Worm (Caenorhabditis elegans): Measurements from ENCODE around the gene F46F5.10.

Gene F46F5.10

DNA sequence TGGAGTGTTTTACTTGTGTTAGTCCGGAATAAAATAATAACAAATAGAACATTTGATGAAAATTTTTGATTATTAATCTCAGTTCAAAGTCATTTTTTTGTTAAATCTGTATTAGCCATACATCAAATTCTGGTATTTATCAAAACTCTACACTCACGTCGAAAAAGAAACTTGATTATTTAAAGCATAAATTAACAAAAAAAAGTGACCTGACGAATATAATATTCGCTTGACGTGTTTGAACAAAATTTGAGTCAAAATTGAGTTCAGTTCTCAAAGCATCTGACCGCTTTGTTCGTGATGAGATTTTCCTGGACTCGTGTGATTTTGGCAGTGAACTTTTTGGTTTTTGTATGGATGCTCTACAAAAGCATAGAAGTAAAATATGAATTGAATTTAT lies at the start of gene F46F5.10:
TSS of gene F46F5.10 (plus strand) at position 301 of the 400 bp plus-strand sequence.
- TF ChIP-seq fkh-6 (tag; optimal IDR thresholded peaks at IDR 0.05) (no peak), ceh-45 (GFP tag; IDR thresholded peaks at IDR 0.05) (no peak), lin-11 (tag; optimal IDR thresholded peaks at IDR 0.05) (no peak), hlh-8 (tag; optimal IDR thresholded peaks at IDR 0.05) (no peak), unc-3 (GFP tag; conservative IDR thresholded peaks at IDR 0.05) (no peak), unc-3 (tag; optimal IDR thresholded peaks at IDR 0.05) (no peak), tbx-2 (tag; optimal IDR thresholded peaks at IDR 0.05) (no peak), C38D4.7 (GFP tag; optimal IDR thresholded peaks at IDR 0.05) (no peak), ceh-14 (tag; optimal IDR thresholded peaks at IDR 0.05) (no peak), K09A11.1 (tag; optimal IDR thresholded peaks at IDR 0.05; ENCODE audit: insufficient read depth) (no peak), ttx-3 (tag; optimal IDR thresholded peaks at IDR 0.05) (no peak), F13H6.1 (tag; optimal IDR thresholded peaks at IDR 0.05) (no peak), hlh-30 (tag; optimal IDR thresholded peaks at IDR 0.05; ENCODE audit: insufficient read depth) (no peak), pax-1 (tag; optimal IDR thresholded peaks at IDR 0.05) (no peak)

DNA sequence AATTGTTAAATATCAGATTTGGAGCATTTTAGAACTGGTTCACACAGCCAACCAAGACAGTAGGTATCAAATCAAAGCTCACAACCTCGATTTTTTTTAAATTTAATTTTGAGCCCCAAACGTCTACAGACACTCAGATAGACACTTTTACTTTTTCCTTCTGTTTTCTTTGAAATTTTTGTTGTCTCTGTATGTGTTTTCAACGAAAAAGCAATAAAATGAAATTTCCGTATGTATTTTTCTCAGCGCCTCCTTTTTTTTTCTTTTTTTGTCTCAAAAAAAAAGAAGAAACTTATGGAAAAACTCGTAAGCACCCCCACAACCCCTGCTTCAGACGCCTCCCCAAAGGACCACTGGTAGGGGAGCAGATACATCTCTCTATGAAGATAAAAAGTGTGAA lies 49.8 kb upstream of the F46F5.10 start:
- TF ChIP-seq npax-4 (tag; optimal IDR thresholded peaks at IDR 0.05) (no peak), unc-42 (tag; optimal IDR thresholded peaks at IDR 0.05) (peak; percentile 35)

DNA sequence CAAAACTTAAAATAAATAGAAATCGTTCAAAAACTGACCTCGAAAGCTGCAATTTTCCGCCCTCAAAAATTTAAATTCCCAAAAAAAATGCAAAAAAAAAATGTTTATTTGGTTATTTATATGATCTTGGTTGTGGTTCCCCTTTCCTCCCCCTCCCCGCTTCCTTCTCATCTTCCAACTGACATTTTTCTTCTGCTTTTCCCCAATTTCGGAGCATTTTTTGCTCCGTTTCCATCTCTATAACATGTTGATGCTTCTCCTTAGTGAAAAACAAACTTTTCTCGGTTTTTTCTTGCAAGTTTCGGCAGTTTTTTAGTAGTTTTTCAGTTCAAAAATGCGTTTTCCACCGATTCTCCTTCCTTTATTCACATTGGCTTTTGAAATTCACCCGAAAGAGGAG lies 48.6 kb upstream of the F46F5.10 start, which contains the start of gene Y39F10A.1:
TSS of gene Y39F10A.1 (plus strand) at position 301 of the 400 bp plus-strand sequence.
- TF ChIP-seq F13H6.1 (tag; optimal IDR thresholded peaks at IDR 0.05) (no peak), ceh-6 (GFP tag; optimal IDR thresholded peaks at IDR 0.05) (no peak), odd-2 (tag; optimal IDR thresholded peaks at IDR 0.05) (no peak)

DNA sequence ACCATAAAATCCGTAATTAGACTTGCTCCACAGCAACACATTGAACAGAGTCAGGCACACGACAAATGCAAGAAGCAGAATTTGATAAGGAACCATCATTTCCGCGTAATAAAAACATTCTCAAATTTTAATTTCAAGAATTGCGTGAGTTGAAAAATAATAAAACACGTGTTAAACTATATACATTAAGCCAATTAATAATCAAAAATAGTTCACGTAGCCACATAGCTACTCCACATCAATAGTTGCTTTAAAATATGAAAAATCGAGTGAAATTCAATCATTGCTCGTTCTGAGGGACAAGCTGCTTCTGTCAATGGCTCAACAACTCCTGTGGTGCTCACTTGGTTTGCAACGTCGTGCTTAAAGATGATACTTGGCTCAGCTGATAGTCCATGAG lies 40.7 kb upstream of the F46F5.10 start, which contains the start of gene Y39F10A.3:
TSS of gene Y39F10A.3 (minus strand) at position 101 of the 400 bp plus-strand sequence.
- TF ChIP-seq rnt-1 (tag; optimal IDR thresholded peaks at IDR 0.05) (no peak), che-1 (tag; optimal IDR thresholded peaks at IDR 0.05) (no peak), ceh-34 (tag; optimal IDR thresholded peaks at IDR 0.05) (no peak), ceh-18 (tag; optimal IDR thresholded peaks at IDR 0.05) (no peak), pax-1 (tag; optimal IDR thresholded peaks at IDR 0.05) (no peak), ztf-16 (tag; optimal IDR thresholded peaks at IDR 0.05) (no peak), elt-4 (tag; optimal IDR thresholded peaks at IDR 0.05) (no peak), hlh-6 (tag; optimal IDR thresholded peaks at IDR 0.05) (no peak)

DNA sequence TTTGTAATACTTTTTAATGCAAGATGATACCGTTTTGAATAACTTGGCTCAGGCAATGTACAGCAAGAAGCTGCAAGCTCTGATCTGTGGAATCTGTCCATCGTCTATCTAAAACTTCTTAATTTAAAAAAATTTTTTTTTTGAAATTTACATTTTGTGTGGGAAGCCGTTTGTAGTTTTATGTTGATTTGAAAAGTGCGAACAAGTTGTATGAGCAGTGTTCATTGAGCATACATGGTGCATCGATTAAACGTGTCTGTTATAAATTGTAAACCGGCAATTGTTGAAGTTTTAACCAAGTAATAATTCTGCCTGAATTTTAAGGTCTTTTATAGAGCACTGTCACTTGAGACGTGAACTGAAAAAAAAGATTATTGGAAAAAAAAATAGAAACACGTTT lies 40.1 kb upstream of the F46F5.10 start, which contains the start of gene Y39F10A.6:
TSS of gene Y39F10A.6 (minus strand) at position 101 of the 400 bp plus-strand sequence.
- TF ChIP-seq fax-1 (tag; optimal IDR thresholded peaks at IDR 0.05) (no peak), ceh-48 (tag; optimal IDR thresholded peaks at IDR 0.05) (no peak), pax-1 (tag; optimal IDR thresholded peaks at IDR 0.05) (no peak), ceh-9 (tag; optimal IDR thresholded peaks at IDR 0.05) (no peak), pat-9 (tag; optimal IDR thresholded peaks at IDR 0.05) (no peak), hlh-30 (tag; optimal IDR thresholded peaks at IDR 0.05; ENCODE audit: insufficient read depth) (no peak), mec-3 (tag; optimal IDR thresholded peaks at IDR 0.05; ENCODE audit: borderline replicate concordance) (no peak), F13H6.1 (tag; optimal IDR thresholded peaks at IDR 0.05) (no peak), che-1 (tag; optimal IDR thresholded peaks at IDR 0.05) (no peak), K09A11.1 (tag; optimal IDR thresholded peaks at IDR 0.05; ENCODE audit: insufficient read depth) (no peak), pha-2 (tag; optimal IDR thresholded peaks at IDR 0.05) (no peak), nhr-11 (tag; optimal IDR thresholded peaks at IDR 0.05) (no peak), C38D4.7 (GFP tag; optimal IDR thresholded peaks at IDR 0.05) (no peak), pag-3 (tag; optimal IDR thresholded peaks at IDR 0.05; ENCODE audit: borderline replicate concordance) (no peak), lin-11 (tag; optimal IDR thresholded peaks at IDR 0.05) (no peak)

All from whole organism, late embryonic.